Fruit fly (Drosophila melanogaster) whole organism, larva: ENCODE data around the gene CG31106.

Experiments used
- noc ChIP-seq: fragments of 200-800 bp; sonication (Bioruptor generic); optimal IDR thresholded peaks from 3 replicates; lab custom pipeline; 2019; ENCODE audit warnings: missing biosample characterization, mild to moderate bottlenecking, missing genetic modification characterization, moderate library complexity

Gene CG31106

dm6 chr3R:25199321-25199868, 16.7 kb upstream of the CG31106 start, which contains the start of gene CG13654:
Gene CG13654, plus strand, starts transcription at chr3R:25199818.
- TF ChIP-seq noc, result no peak

- no peak for TF ChIP-seq noc
Observed at dm6 chr3R:25205413-25205977, 10.6 kb upstream of the CG31106 start.

dm6 chr3R:25207405-25208003, 8.6 kb upstream of the CG31106 start:
- TF ChIP-seq noc, result peak; percentile 74

- TF ChIP-seq noc, result no peak
Observed at dm6 chr3R:25208042-25208766, 7.9 kb upstream of the CG31106 start, which contains the start of gene Cad96Ca. Gene Cad96Ca, minus strand, starts transcription at chr3R:25208283.

dm6 chr3R:25208767-25209075, 7.4 kb upstream of the CG31106 start:
- TF ChIP-seq noc, result no peak

- TF ChIP-seq noc, result no peak
Observed at dm6 chr3R:25209207-25209606, 6.9 kb upstream of the CG31106 start.

dm6 chr3R:25215123-25215522, 974 bp upstream of the CG31106 start, which contains the start of gene Saysd1:
Gene Saysd1, minus strand, starts transcription at chr3R:25215188.
- TF ChIP-seq noc, result peak; percentile 64

- TF ChIP-seq noc, result no peak
Observed at dm6 chr3R:25219018-25219417, 2.9 kb downstream of the CG31106 start, which contains the start of gene CG31103. Gene CG31103, plus strand, starts transcription at chr3R:25219318.

dm6 chr3R:25221203-25221807, 5.2 kb downstream of the CG31106 start, which contains the start of gene Alg9:
Gene Alg9, plus strand, starts transcription at chr3R:25221589.
- no peak for TF ChIP-seq noc

- no peak for TF ChIP-seq noc
Observed at dm6 chr3R:25225483-25225882, 9.4 kb downstream of the CG31106 start.

dm6 chr3R:25232271-25232989, 16.3 kb downstream of the CG31106 start, which contains the start of gene Cad96Cb:
Gene Cad96Cb, minus strand, starts transcription at chr3R:25232321.
- TF ChIP-seq noc, result no peak

dm6 chr3R:25235362-25235761, 19.3 kb downstream of the CG31106 start, which contains the start of gene Sil1:
Gene Sil1, minus strand, starts transcription at chr3R:25235529.
- TF ChIP-seq noc, result no peak

- no peak for TF ChIP-seq noc
Observed at dm6 chr3R:25236121-25236520, 20.0 kb downstream of the CG31106 start.

- TF ChIP-seq noc, result no peak
Observed at dm6 chr3R:25237314-25237713, 21.2 kb downstream of the CG31106 start, which contains the start of gene Jhbp7. Gene Jhbp7, plus strand, starts transcription at chr3R:25237614.

- no peak for TF ChIP-seq noc
Observed at dm6 chr3R:25238771-25239700, 22.9 kb downstream of the CG31106 start.
